Worm (Caenorhabditis elegans) whole organism, young adult: ENCODE data around the gene ZK377.15.

ENCODE experiments used
- B0261.1 ChIP-seq: sonication (generic microtip); optimal IDR thresholded peaks from 2 replicates; lab custom pipeline; 2016; ENCODE audit warnings: mild to moderate bottlenecking, missing genetic modification characterization, moderate library complexity, missing compliant biosample characterization
- mes-4 ChIP-seq: sonication (generic microtip); optimal IDR thresholded peaks from 2 replicates; lab custom pipeline; 2016; ENCODE audit warnings: missing genotype, missing genetic modification characterization, missing compliant biosample characterization
- unc-62 ChIP-seq: fragments of 150-350 bp; optimal IDR thresholded peaks from 2 replicates; lab custom pipeline; 2014; ENCODE audit warnings: missing biosample characterization, missing genetic modification reagents, missing genetic modification characterization
- ztf-22 ChIP-seq: fragments of 200-800 bp; sonication (Bioruptor generic); optimal IDR thresholded peaks from 2 replicates; lab custom pipeline; 2018; ENCODE audit warnings: mild to moderate bottlenecking, missing genetic modification characterization, moderate library complexity, missing compliant biosample characterization

ce11 chrX:3469332-3469731 lies 3.6 kb upstream of the ZK377.15 start:
- TF ChIP-seq mes-4 (tag; lab: Kevin White, UChicago) (no peak), ztf-22 (no peak), unc-62 (GFP tag; lab: Kevin White, UChicago) (no peak), B0261.1 (no peak)
